Worm (Caenorhabditis elegans) whole organism, L4 larva: Measurements from ENCODE around the gene dve-1.
A peak's percentile ranks its signal among the peaks of the same experiment; 100 is the strongest.

ENCODE experiments used
- F37D6.2 ChIP-seq: sonication (generic microtip); optimal IDR thresholded peaks from 2 replicates; lab custom pipeline; 2016; ENCODE audit warnings: mild to moderate bottlenecking, missing genetic modification characterization, missing compliant biosample characterization
- F44E2.7 ChIP-seq: fragments of 200-800 bp; sonication (Bioruptor generic); IDR thresholded peaks from 2 replicates; pipeline ENCODE4 v2.1.2; 2022; ENCODE audit warnings: missing genetic modification characterization, missing compliant biosample characterization
- F49E8.2 ChIP-seq: sonication (generic microtip); optimal IDR thresholded peaks from 2 replicates; lab custom pipeline; 2016; ENCODE audit warnings: missing compliant biosample characterization, mild to moderate bottlenecking, missing genetic modification characterization, borderline replicate concordance
- aha-1 ChIP-seq: fragments of 150-350 bp; peaks from one replicate; lab custom pipeline; 2014; ENCODE audit warnings: missing biosample characterization, missing genetic modification characterization
- aly-2 ChIP-seq: sonication (generic microtip); optimal IDR thresholded peaks from 2 replicates; lab custom pipeline; 2018; ENCODE audit warnings: missing biosample characterization, missing genetic modification characterization
- ceh-28 ChIP-seq: fragments of 150-350 bp; optimal IDR thresholded peaks from 2 replicates; lab custom pipeline; 2014; ENCODE audit warnings: missing biosample characterization, missing genetic modification reagents, missing genetic modification characterization
- ceh-44 ChIP-seq: fragments of 200-800 bp; sonication (Bioruptor generic); IDR thresholded peaks from 2 replicates; pipeline ENCODE4 v1.3.6; 2022; ENCODE audit warnings: missing genetic modification reagents, missing genetic modification characterization, missing compliant biosample characterization
- daf-16 ChIP-seq, 3 experiments: sonication (generic microtip); optimal IDR thresholded peaks; 2 replicates each; lab custom pipeline; 2016 to 2017; ENCODE audit warnings: missing genetic modification characterization in 3 of 3, missing genetic modification reagents in 3 of 3, mild to moderate bottlenecking in 2 of 3, missing compliant biosample characterization in 2 of 3, missing biosample characterization in 1 of 3, moderate library complexity in 1 of 3
- dpl-1 ChIP-seq: fragments of 150-350 bp; optimal IDR thresholded peaks from 2 replicates; lab custom pipeline; 2014; ENCODE audit warnings: missing biosample characterization, missing genetic modification reagents, missing genetic modification characterization
- duxl-1 ChIP-seq: sonication (generic microtip); optimal IDR thresholded peaks from 2 replicates; lab custom pipeline; 2016; ENCODE audit warnings: mild to moderate bottlenecking, missing genetic modification characterization, moderate library complexity, missing compliant biosample characterization; ENCODE audit not compliant: poor library complexity
- dve-1 ChIP-seq: sonication (generic microtip); optimal IDR thresholded peaks from 2 replicates; lab custom pipeline; 2017; ENCODE audit warnings: antibody characterized with exemption, mild to moderate bottlenecking, missing genetic modification characterization, missing compliant biosample characterization; ENCODE audit not compliant: insufficient read depth
- fkh-10 ChIP-seq: fragments of 150-350 bp; optimal IDR thresholded peaks from 2 replicates; lab custom pipeline; 2014; ENCODE audit warnings: missing biosample characterization, missing genetic modification reagents, missing genetic modification characterization
- hif-1 ChIP-seq, 2 experiments: sonication (generic microtip); optimal IDR thresholded peaks; 2 replicates each; lab custom pipeline; 2016 to 2017; ENCODE audit warnings: missing compliant biosample characterization in 2 of 2, missing genetic modification characterization in 2 of 2, missing genetic modification reagents in 2 of 2, missing genotype in 2 of 2, mild to moderate bottlenecking in 1 of 2
- hlh-30 ChIP-seq: sonication (generic microtip); optimal IDR thresholded peaks from 2 replicates; lab custom pipeline; 2017; ENCODE audit warnings: antibody characterized with exemption, mild to moderate bottlenecking, missing genetic modification characterization, missing compliant biosample characterization; ENCODE audit not compliant: insufficient read depth
- hmg-1.1 ChIP-seq: fragments of 200-800 bp; sonication (Bioruptor generic); IDR thresholded peaks from 2 replicates; pipeline ENCODE4 v1.3.6; 2022; ENCODE audit warnings: missing genetic modification reagents, missing genetic modification characterization, missing compliant biosample characterization
- lin-1 ChIP-seq: fragments of 200-800 bp; sonication (Bioruptor generic); IDR thresholded peaks from 2 replicates; pipeline ENCODE4 v1.3.6; 2022; ENCODE audit warnings: missing genetic modification reagents, missing genetic modification characterization, missing compliant biosample characterization
- lin-38 ChIP-seq: fragments of 200-800 bp; sonication (Bioruptor generic); IDR thresholded peaks from 2 replicates; pipeline ENCODE4 v1.3.6; 2022; ENCODE audit warnings: missing genetic modification reagents, missing genetic modification characterization, missing compliant biosample characterization
- lir-3 ChIP-seq: sonication (generic microtip); optimal IDR thresholded peaks from 2 replicates; lab custom pipeline; 2016; ENCODE audit warnings: mild to moderate bottlenecking, missing genetic modification characterization, missing compliant biosample characterization
- madf-5 ChIP-seq, 2 experiments: fragments of 200-800 bp; sonication (Bioruptor generic); IDR thresholded peaks; 2 replicates each; pipeline ENCODE4 v1.3.6; 2022; ENCODE audit warnings: missing compliant biosample characterization in 2 of 2, missing genetic modification characterization in 2 of 2
- mdl-1 ChIP-seq, 2 experiments: fragments of 150-350 bp in 1 of 2; sonication (generic microtip) in 1 of 2; optimal IDR thresholded peaks; 2 replicates each; lab custom pipeline; 2014 to 2017; ENCODE audit warnings: missing biosample characterization in 2 of 2, missing genetic modification characterization in 2 of 2
- nhr-11 ChIP-seq: fragments of 150-350 bp; optimal IDR thresholded peaks from 2 replicates; lab custom pipeline; 2014; ENCODE audit warnings: missing biosample characterization, missing genetic modification characterization
- nhr-28 ChIP-seq: fragments of 150-350 bp; optimal IDR thresholded peaks from 2 replicates; lab custom pipeline; 2014; ENCODE audit warnings: missing biosample characterization, missing genetic modification characterization
- nhr-48 ChIP-seq: sonication (generic microtip); optimal IDR thresholded peaks from 2 replicates; lab custom pipeline; 2016; ENCODE audit warnings: mild to moderate bottlenecking, missing genetic modification characterization, missing compliant biosample characterization
- nhr-6 ChIP-seq: fragments of 150-350 bp; optimal IDR thresholded peaks from 2 replicates; lab custom pipeline; 2014; ENCODE audit warnings: missing biosample characterization, missing genetic modification characterization
- pqm-1 ChIP-seq: sonication (generic microtip); optimal IDR thresholded peaks from 2 replicates; lab custom pipeline; 2017; ENCODE audit warnings: missing biosample characterization, missing genetic modification characterization
- set-16 ChIP-seq: fragments of 200-800 bp; sonication (Bioruptor generic); IDR thresholded peaks from 2 replicates; pipeline ENCODE4 v1.3.6; 2022; ENCODE audit warnings: missing genetic modification reagents, missing genetic modification characterization, missing compliant biosample characterization
- skn-1 ChIP-seq: fragments of 150-350 bp; optimal IDR thresholded peaks from 2 replicates; lab custom pipeline; 2014; ENCODE audit warnings: missing biosample characterization, missing genetic modification characterization
- snpc-1.2 ChIP-seq: fragments of 200-800 bp; sonication (Bioruptor generic); IDR thresholded peaks from 2 replicates; pipeline ENCODE4 v1.3.6; 2022; ENCODE audit warnings: missing genetic modification reagents, missing genetic modification characterization, missing compliant biosample characterization
- spr-1 ChIP-seq: sonication (generic microtip); optimal IDR thresholded peaks from 2 replicates; lab custom pipeline; 2016; ENCODE audit warnings: mild to moderate bottlenecking, missing genetic modification characterization, missing compliant biosample characterization
- tag-97 ChIP-seq: fragments of 200-800 bp; sonication (Bioruptor generic); IDR thresholded peaks from 2 replicates; pipeline ENCODE4 v1.3.6; 2022; ENCODE audit warnings: missing genetic modification characterization, missing compliant biosample characterization
- unc-130 ChIP-seq: sonication (generic microtip); optimal IDR thresholded peaks from 2 replicates; lab custom pipeline; 2016; ENCODE audit warnings: missing genetic modification reagents, missing genetic modification characterization, missing compliant biosample characterization
- unc-62 ChIP-seq, 3 experiments: fragments of 150-350 bp in 1 of 3; sonication (generic microtip); optimal IDR thresholded peaks in 2 of 3; peaks in 1 of 3; 1 replicate in 1 of 3; 2 replicates in 2 of 3; lab custom pipeline; 2014 to 2017; ENCODE audit warnings: missing biosample characterization in 3 of 3, missing genetic modification characterization in 3 of 3, missing genetic modification reagents in 3 of 3, missing genotype in 1 of 3
- ztf-11 ChIP-seq: fragments of 150-350 bp; optimal IDR thresholded peaks from 2 replicates; lab custom pipeline; 2014; ENCODE audit warnings: missing biosample characterization, missing genetic modification characterization

dve-1 gene

DNA sequence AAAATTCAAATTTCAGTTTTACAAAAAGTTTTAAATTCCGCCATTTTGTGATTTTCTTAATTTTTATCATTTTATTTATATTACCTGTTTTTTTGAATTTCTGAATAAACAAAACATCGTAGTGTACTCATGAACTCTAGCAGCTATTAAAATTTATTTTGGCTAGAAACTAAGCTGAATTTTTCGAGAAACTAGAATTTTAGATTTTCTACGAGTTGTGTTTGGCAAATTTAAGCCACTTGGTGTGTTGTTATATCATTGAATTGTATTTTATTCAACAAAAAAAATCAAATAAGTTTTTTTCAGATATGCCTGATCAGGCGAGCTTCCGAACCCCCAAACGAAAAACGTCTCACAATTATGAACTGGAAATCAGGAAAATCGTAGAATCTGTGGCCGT, 36.4 kb downstream of the dve-1 start, which contains the start of gene R04A9.6:
Gene R04A9.6 (plus strand): TSS at position 301 of the 400 bp plus-strand sequence.
- TF ChIP-seq aha-1 (tag; lab: Kevin White, UChicago) (peak; percentile 73), duxl-1 (tag; lab: Kevin White, UChicago) (no peak)

DNA sequence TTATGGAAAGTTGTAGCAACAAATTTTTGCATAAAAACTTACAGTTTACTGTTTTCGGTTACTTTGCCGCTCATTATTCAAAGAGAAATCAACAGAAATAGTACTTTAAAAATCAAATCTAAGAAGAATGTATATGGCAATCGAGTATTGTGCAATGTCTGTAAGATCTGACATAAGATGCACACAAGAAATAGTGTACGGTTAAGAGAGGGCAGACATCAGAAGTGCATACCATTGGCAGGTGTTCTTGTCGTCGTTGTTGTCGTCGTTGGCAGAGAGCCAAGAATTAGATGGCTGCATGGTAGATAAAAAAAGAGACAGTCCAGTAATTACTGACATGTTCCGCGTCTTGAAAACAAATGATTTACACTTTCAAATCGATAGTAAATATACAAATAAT, 38.9 kb downstream of the dve-1 start, which contains the start of gene R04A9.7:
Gene R04A9.7 (minus strand): TSS at position 184 of the 400 bp plus-strand sequence.
- TF ChIP-seq skn-1 (tag; lab: Kevin White, UChicago), result no peak
- TF ChIP-seq dve-1 (tag; lab: Kevin White, UChicago), result no peak
- no peak for TF ChIP-seq F44E2.7 (GFP tag; lab: Robert Waterston, UW)
- no peak for TF ChIP-seq spr-1 (tag; lab: Kevin White, UChicago)
- no peak for TF ChIP-seq F49E8.2 (tag; lab: Kevin White, UChicago)
- no peak for TF ChIP-seq lir-3 (tag; lab: Kevin White, UChicago)
- no peak for TF ChIP-seq hif-1 (tag; optimal IDR thresholded peaks at IDR 0.05; lab: Kevin White, UChicago)
- no peak for TF ChIP-seq mdl-1 (tag; optimal IDR thresholded peaks at IDR 0.05; lab: Kevin White, UChicago)
- TF ChIP-seq pqm-1 (tag; lab: Kevin White, UChicago), result no peak
- TF ChIP-seq nhr-28 (tag; lab: Kevin White, UChicago), result no peak
- no peak for TF ChIP-seq aly-2 (tag; lab: Kevin White, UChicago)

DNA sequence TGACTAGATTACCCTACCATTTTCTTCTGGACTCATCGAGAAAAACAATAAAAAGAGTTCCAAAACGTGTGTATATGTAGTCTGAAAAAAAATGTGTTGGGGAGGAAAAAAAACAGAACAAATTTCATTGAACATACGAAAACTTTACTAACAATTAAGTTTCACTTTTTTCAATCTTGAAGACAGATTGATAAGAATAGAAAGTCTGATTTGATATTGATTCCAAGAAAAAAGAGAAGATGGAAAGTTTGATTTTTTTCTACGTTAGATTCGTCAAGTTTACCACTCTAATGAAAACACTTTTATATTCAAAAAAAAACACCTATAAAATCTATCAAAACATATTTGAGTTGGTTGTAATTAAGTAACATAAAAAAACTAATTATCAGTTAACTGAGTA, 43.1 kb downstream of the dve-1 start, which contains the start of gene R04A9.9:
Gene R04A9.9 (minus strand): TSS at position 101 of the 400 bp plus-strand sequence.
- TF ChIP-seq unc-130 (GFP tag; lab: Kevin White, UChicago), result no peak
- TF ChIP-seq set-16 (GFP tag; lab: Robert Waterston, UW), result no peak
- no peak for TF ChIP-seq hmg-1.1 (GFP tag; lab: Robert Waterston, UW)
- TF ChIP-seq nhr-48 (tag; lab: Kevin White, UChicago), result no peak
- TF ChIP-seq fkh-10 (GFP tag; lab: Kevin White, UChicago), result no peak
- TF ChIP-seq ztf-11, result no peak
- TF ChIP-seq ceh-28 (tag; lab: Kevin White, UChicago), result no peak

DNA sequence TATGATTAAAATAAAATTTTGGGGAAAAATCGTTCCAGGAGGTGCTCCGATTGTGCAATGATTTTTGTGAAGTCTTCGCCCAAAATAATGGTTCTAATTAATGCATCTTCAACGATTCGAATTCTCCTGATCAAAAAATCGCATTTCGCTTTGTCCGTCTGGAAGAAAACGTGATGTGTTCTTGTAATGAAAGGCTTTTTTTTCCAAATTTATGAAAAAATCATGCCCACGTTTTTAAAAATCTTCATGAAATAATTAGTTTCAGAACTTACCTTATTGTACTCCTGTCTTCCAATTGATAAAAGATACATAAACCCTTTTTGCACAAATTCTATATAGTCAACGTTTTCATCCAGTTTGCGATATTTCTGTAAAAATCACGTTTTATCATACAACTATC, 44.0 kb downstream of the dve-1 start:
- no peak for TF ChIP-seq hlh-30
- peak in 1 of 2 experiments; percentile 92 for TF ChIP-seq unc-62 (GFP tag; optimal IDR thresholded peaks at IDR 0.05 in 1 of 2; lab: Kevin White, UChicago)
- TF ChIP-seq unc-62 (tag; optimal IDR thresholded peaks at IDR 0.05; lab: Kevin White, UChicago), result no peak
- no peak for TF ChIP-seq snpc-1.2 (GFP tag; lab: Robert Waterston, UW)
- no peak for TF ChIP-seq tag-97 (GFP tag; lab: Robert Waterston, UW)

DNA sequence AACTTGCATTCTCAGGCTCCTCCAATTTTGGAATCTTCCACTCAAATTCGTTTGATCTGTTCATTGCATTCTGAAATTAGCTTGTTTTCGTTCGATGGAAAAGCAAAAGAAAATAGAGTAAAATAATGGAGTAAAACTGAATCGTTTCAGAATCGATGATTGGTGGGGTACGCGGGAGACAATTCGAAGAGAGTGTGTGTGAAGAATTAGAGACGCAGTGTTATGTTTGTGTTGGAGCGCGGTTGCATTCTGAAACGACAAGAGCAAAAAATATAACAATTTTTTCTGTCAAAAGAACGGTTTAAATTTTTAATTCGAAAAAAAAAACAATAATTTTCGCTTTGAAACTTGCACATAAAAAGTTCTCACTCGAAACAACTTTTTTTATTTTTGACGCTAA, 44.9 kb downstream of the dve-1 start, which contains the start of gene ceh-93:
Gene ceh-93 (minus strand): TSS at position 70 of the 400 bp plus-strand sequence.
- TF ChIP-seq hmg-1.1 (GFP tag; lab: Robert Waterston, UW) (peak; percentile 55), nhr-11 (tag; lab: Kevin White, UChicago) (no peak), ztf-11 (no peak), lin-1 (GFP tag; lab: Robert Waterston, UW) (no peak), madf-5 (GFP tag; IDR thresholded peaks at IDR 0.05; lab: Robert Waterston, UW) (no peak), lin-38 (GFP tag; lab: Robert Waterston, UW) (peak; percentile 66), unc-62 (GFP tag; optimal IDR thresholded peaks at IDR 0.05 in 1 of 2; lab: Kevin White, UChicago) (no peak), unc-62 (tag; optimal IDR thresholded peaks at IDR 0.05; lab: Kevin White, UChicago) (no peak), dpl-1 (GFP tag; lab: Kevin White, UChicago) (peak; percentile 0), nhr-28 (tag; lab: Kevin White, UChicago) (peak; percentile 17), hlh-30 (no peak), ceh-44 (GFP tag; lab: Robert Waterston, UW) (no peak), nhr-6 (no peak), F37D6.2 (tag; lab: Kevin White, UChicago) (no peak), daf-16 (GFP tag; optimal IDR thresholded peaks at IDR 0.05; lab: Kevin White, UChicago) (no peak), daf-16 (tag; optimal IDR thresholded peaks at IDR 0.05; lab: Kevin White, UChicago) (peak; percentile 59)
